Worm (Caenorhabditis elegans): ENCODE data around the gene K05G3.2.

DNA sequence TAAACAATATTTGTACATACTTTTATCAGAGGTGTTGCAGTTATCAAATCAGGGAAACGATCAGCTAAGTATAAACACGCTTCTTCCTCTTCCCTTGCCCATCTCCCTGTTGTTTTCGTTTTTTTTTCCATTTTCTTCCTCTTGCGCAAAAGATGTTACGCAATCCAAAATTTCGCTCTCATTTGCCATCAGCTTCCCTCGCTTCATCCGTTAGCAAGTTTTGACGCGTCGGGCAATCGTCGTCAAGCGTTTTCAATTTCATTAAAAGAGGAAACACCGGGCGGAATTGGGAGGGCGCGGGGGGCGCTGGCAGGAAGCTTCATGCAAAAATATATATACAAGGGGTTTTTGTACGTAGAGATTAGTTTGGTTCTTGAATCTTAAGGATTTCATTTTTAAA is 35.2 kb downstream of the K05G3.2 start:
- TF ChIP-seq ama-1 (optimal IDR thresholded peaks at IDR 0.05) (no peak), B0310.2 (tag; optimal IDR thresholded peaks at IDR 0.05) (no peak), ceh-13 (GFP tag; optimal IDR thresholded peaks at IDR 0.05) (no peak), tra-4 (tag; optimal IDR thresholded peaks at IDR 0.05) (no peak), ets-7 (tag; optimal IDR thresholded peaks at IDR 0.05) (no peak)

Measured in whole organism, early embryonic.